Worm (Caenorhabditis elegans) whole organism, mixed stage, embryonic: Measurements from ENCODE around the gene D1086.2.

Experiments used
- M03D4.4 ChIP-seq: sonication (generic microtip); optimal IDR thresholded peaks from 2 replicates; lab custom pipeline; 2017; ENCODE audit warnings: mild to moderate bottlenecking, missing genetic modification characterization, missing compliant biosample characterization
- bed-3 ChIP-seq: fragments of 200-800 bp; sonication (Bioruptor generic); optimal IDR thresholded peaks from 3 replicates; lab custom pipeline; 2018; ENCODE audit warnings: mild to moderate bottlenecking, missing genetic modification characterization, moderate library complexity, missing compliant biosample characterization
- blmp-1 ChIP-seq: fragments of 150-350 bp; optimal IDR thresholded peaks from 2 replicates; lab custom pipeline; 2014; ENCODE audit warnings: missing biosample characterization, missing genetic modification characterization
- ceh-39 ChIP-seq: fragments of 150-350 bp; optimal IDR thresholded peaks from 2 replicates; lab custom pipeline; 2014; ENCODE audit warnings: missing biosample characterization, missing genetic modification characterization
- ceh-43 ChIP-seq: fragments of 200-800 bp; sonication (Bioruptor generic); optimal IDR thresholded peaks from 2 replicates; lab custom pipeline; 2018; ENCODE audit warnings: mild to moderate bottlenecking, missing genetic modification characterization, moderate library complexity, missing compliant biosample characterization
- ces-1 ChIP-seq: fragments of 150-350 bp; optimal IDR thresholded peaks from 2 replicates; lab custom pipeline; 2014; ENCODE audit warnings: missing biosample characterization, missing genetic modification reagents, missing genetic modification characterization
- cnd-1 ChIP-seq: fragments of 200-800 bp; sonication (Bioruptor generic); optimal IDR thresholded peaks from 2 replicates; lab custom pipeline; 2018; ENCODE audit warnings: mild to moderate bottlenecking, missing genetic modification characterization, missing compliant biosample characterization
- drap-1 ChIP-seq: fragments of 200-800 bp; sonication (Bioruptor generic); optimal IDR thresholded peaks from 3 replicates; lab custom pipeline; 2018; ENCODE audit warnings: mild to moderate bottlenecking, missing genetic modification characterization, missing compliant biosample characterization
- elt-1 ChIP-seq: sonication (generic microtip); optimal IDR thresholded peaks from 2 replicates; lab custom pipeline; 2017; ENCODE audit warnings: missing genetic modification characterization, mild to moderate bottlenecking, missing compliant biosample characterization, antibody characterized with exemption, moderate library complexity, borderline replicate concordance; ENCODE audit not compliant: insufficient read depth
- elt-3 ChIP-seq: fragments of 150-350 bp; optimal IDR thresholded peaks from 2 replicates; lab custom pipeline; 2014; ENCODE audit warnings: missing biosample characterization, missing genetic modification characterization
- flh-1 ChIP-seq: fragments of 200-800 bp; sonication (Bioruptor generic); optimal IDR thresholded peaks from 2 replicates; lab custom pipeline; 2018; ENCODE audit warnings: mild to moderate bottlenecking, missing genetic modification characterization, moderate library complexity, missing compliant biosample characterization
- hlh-1 ChIP-seq: fragments of 150-350 bp; optimal IDR thresholded peaks from 2 replicates; lab custom pipeline; 2014; ENCODE audit warnings: missing biosample characterization, missing genetic modification reagents, missing genetic modification characterization
- lin-13 ChIP-seq: fragments of 150-350 bp; optimal IDR thresholded peaks from 2 replicates; lab custom pipeline; 2014; ENCODE audit warnings: missing biosample characterization, missing genetic modification characterization
- lsy-2 ChIP-seq: fragments of 150-350 bp; optimal IDR thresholded peaks from 2 replicates; lab custom pipeline; 2014; ENCODE audit warnings: missing biosample characterization, missing genetic modification characterization
- mab-5 ChIP-seq: fragments of 150-350 bp; optimal IDR thresholded peaks from 2 replicates; lab custom pipeline; 2014; ENCODE audit warnings: missing biosample characterization, missing genetic modification characterization
- mep-1 ChIP-seq: fragments of 150-350 bp; optimal IDR thresholded peaks from 2 replicates; lab custom pipeline; 2017; ENCODE audit warnings: missing biosample characterization, missing genetic modification reagents, missing genetic modification characterization, inconsistent platforms
- mls-2 ChIP-seq: sonication (generic microtip); optimal IDR thresholded peaks from 2 replicates; lab custom pipeline; 2016; ENCODE audit warnings: mild to moderate bottlenecking, missing genetic modification characterization, moderate library complexity, missing compliant biosample characterization
- nhr-12 ChIP-seq: fragments of 150-350 bp; optimal IDR thresholded peaks from 2 replicates; lab custom pipeline; 2014; ENCODE audit warnings: missing biosample characterization, missing genetic modification characterization
- nhr-2 ChIP-seq: fragments of 150-350 bp; optimal IDR thresholded peaks from 2 replicates; lab custom pipeline; 2014; ENCODE audit warnings: missing biosample characterization, missing genetic modification characterization
- nhr-76 ChIP-seq: sonication (generic microtip); optimal IDR thresholded peaks from 2 replicates; lab custom pipeline; 2017; ENCODE audit warnings: missing biosample characterization, missing genetic modification characterization
- pha-4 ChIP-seq: fragments of 150-350 bp; optimal IDR thresholded peaks from 2 replicates; lab custom pipeline; 2018; ENCODE audit warnings: missing biosample characterization, missing genetic modification reagents, missing genetic modification characterization
- sem-2 ChIP-seq: fragments of 200-800 bp; sonication (Bioruptor generic); optimal IDR thresholded peaks from 2 replicates; lab custom pipeline; 2018; ENCODE audit warnings: mild to moderate bottlenecking, missing genetic modification characterization, missing compliant biosample characterization
- snpc-4 ChIP-seq: fragments of 150-350 bp; optimal IDR thresholded peaks from 2 replicates; lab custom pipeline; 2014; ENCODE audit warnings: missing biosample characterization, missing genetic modification characterization
- sptf-1 ChIP-seq: sonication (generic microtip); optimal IDR thresholded peaks from 2 replicates; lab custom pipeline; 2017; ENCODE audit warnings: mild to moderate bottlenecking, missing genetic modification characterization, moderate library complexity, missing compliant biosample characterization
- tbx-8 ChIP-seq: fragments of 200-800 bp; sonication (Bioruptor generic); optimal IDR thresholded peaks from 2 replicates; lab custom pipeline; 2018; ENCODE audit warnings: mild to moderate bottlenecking, missing genetic modification characterization, moderate library complexity, missing compliant biosample characterization
- unc-120 ChIP-seq: sonication (generic microtip); optimal IDR thresholded peaks from 2 replicates; lab custom pipeline; 2017; ENCODE audit warnings: missing genetic modification characterization, missing compliant biosample characterization; ENCODE audit not compliant: poor library complexity, severe bottlenecking
- unc-39 ChIP-seq: fragments of 150-350 bp; optimal IDR thresholded peaks from 2 replicates; lab custom pipeline; 2014; ENCODE audit warnings: missing biosample characterization, missing genetic modification characterization
- unc-62 ChIP-seq: fragments of 150-350 bp; optimal IDR thresholded peaks from 2 replicates; lab custom pipeline; 2014; ENCODE audit warnings: missing biosample characterization, missing genetic modification reagents, missing genetic modification characterization
- zip-8 ChIP-seq: fragments of 150-350 bp; optimal IDR thresholded peaks from 2 replicates; lab custom pipeline; 2014; ENCODE audit warnings: missing biosample characterization, missing genetic modification characterization
- ztf-11 ChIP-seq: fragments of 150-350 bp; optimal IDR thresholded peaks from 2 replicates; lab custom pipeline; 2014; ENCODE audit warnings: missing biosample characterization, missing genetic modification characterization

Gene D1086.2

DNA sequence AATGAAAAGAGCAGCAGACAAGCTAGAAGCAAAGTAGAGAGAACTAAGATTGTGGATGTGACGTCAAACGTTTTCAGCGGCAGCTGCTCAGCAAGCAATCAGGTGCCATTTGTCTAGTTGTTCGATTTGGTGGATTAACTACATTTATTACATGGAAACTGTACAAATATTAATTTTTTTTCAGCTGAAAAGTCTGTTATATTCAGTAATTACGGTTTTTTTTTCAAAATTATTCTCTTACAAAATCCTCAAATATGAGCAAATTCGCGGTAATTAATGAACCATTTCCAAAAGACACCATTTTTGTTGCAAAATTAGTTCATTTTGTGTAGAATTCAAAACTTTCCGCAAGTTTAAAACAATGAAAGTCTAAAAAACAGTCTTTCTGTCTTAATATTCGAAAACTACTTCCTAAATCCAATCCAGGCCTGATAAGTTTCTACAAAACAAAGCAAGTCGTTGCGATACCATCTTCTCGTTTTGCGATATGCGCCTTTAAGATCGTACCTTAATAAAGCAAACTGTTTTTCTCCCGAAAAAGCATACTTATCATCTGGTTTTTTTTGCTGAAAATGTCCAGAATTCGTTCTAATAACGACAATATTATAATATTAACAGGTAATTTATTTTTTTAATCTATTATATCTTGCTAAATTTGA lies 8.0 kb downstream of the D1086.2 start, which contains the start of the genes D1086.5 and him-5:
D1086.5 (minus strand) TSS at position 51 of the 659 bp plus-strand sequence.
him-5 (plus strand) TSS at position 118 of the 659 bp plus-strand sequence.
- TF ChIP-seq lsy-2 (no peak), unc-120 (tag; lab: Kevin White, UChicago) (no peak), drap-1 (GFP tag; lab: Kevin White, UChicago) (no peak), flh-1 (no peak)

DNA sequence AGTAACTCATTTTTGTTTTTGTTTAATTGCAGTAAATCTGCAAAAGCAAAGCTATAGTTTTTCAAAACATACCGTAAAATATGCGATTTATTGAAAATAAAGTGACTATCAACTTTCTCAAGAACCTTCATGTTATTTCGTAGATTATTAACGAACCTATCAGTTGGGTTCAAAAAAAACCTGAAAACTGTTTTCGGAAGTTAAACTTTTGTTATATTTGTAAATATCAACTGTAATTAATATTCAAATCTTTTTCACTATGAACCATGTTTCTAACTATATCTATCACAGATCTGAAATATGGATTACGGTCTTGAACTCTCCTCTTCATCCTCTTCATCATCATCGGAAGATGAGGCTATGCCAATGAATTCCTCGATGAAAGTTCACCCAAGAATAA lies 10.4 kb downstream of the D1086.2 start, which contains the start of gene D1086.19:
D1086.19 (plus strand) TSS at position 301 of the 400 bp plus-strand sequence.
- TF ChIP-seq sem-2 (GFP tag; lab: Kevin White, UChicago), result no peak
- no peak for TF ChIP-seq elt-3
- no peak for TF ChIP-seq bed-3
- TF ChIP-seq ceh-43 (GFP tag; lab: Kevin White, UChicago), result no peak
- no peak for TF ChIP-seq pha-4 (tag; lab: Kevin White, UChicago)
- TF ChIP-seq ztf-11 (tag; lab: Kevin White, UChicago), result no peak
- no peak for TF ChIP-seq snpc-4 (tag; lab: Kevin White, UChicago)
- no peak for TF ChIP-seq elt-1 (tag; lab: Kevin White, UChicago)
- no peak for TF ChIP-seq lin-13
- no peak for TF ChIP-seq drap-1 (GFP tag; lab: Kevin White, UChicago)
- no peak for TF ChIP-seq unc-120 (tag; lab: Kevin White, UChicago)
- no peak for TF ChIP-seq nhr-2 (tag; lab: Kevin White, UChicago)
- no peak for TF ChIP-seq tbx-8 (GFP tag; lab: Kevin White, UChicago)
- TF ChIP-seq unc-62 (GFP tag; lab: Kevin White, UChicago), result no peak
- no peak for TF ChIP-seq zip-8 (tag; lab: Kevin White, UChicago)
- TF ChIP-seq M03D4.4 (tag; lab: Kevin White, UChicago), result no peak
- no peak for TF ChIP-seq mab-5 (tag; lab: Kevin White, UChicago)
- TF ChIP-seq nhr-76 (tag; lab: Kevin White, UChicago), result no peak
- TF ChIP-seq nhr-12 (tag; lab: Kevin White, UChicago), result no peak

DNA sequence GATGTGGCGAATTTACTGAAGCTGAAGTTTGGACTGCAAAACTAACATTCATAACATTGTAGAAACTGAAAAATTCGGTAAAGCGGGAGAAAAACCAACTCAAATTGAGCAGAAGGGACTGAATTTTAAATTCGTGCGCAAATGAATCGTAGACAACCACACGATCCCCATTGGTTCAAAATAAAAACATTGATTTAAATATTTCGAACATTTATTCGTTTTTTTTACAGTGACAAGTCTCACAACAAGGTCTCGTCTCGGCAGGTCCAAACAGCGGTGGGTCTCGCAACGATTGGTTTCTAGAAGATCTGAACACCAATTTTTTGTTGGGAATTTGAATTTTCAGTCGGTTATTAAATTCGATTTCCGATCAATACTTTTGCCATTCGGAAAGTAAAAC lies 12.9 kb downstream of the D1086.2 start, which contains the start of gene D1086.18:
D1086.18 (plus strand) TSS at position 301 of the 400 bp plus-strand sequence.
- TF ChIP-seq blmp-1, result no peak
- no peak for TF ChIP-seq mep-1
- no peak for TF ChIP-seq tbx-8 (GFP tag; lab: Kevin White, UChicago)
- no peak for TF ChIP-seq sptf-1 (tag; lab: Kevin White, UChicago)
- no peak for TF ChIP-seq zip-8 (tag; lab: Kevin White, UChicago)
- TF ChIP-seq cnd-1 (tag; lab: Kevin White, UChicago), result no peak
- no peak for TF ChIP-seq mls-2 (tag; lab: Kevin White, UChicago)
- no peak for TF ChIP-seq unc-120 (tag; lab: Kevin White, UChicago)
- no peak for TF ChIP-seq nhr-12 (tag; lab: Kevin White, UChicago)
- TF ChIP-seq unc-39 (tag; lab: Kevin White, UChicago), result no peak
- no peak for TF ChIP-seq lin-13
- TF ChIP-seq mab-5 (tag; lab: Kevin White, UChicago), result no peak
- TF ChIP-seq, all 35 proteins: peak for 0

DNA sequence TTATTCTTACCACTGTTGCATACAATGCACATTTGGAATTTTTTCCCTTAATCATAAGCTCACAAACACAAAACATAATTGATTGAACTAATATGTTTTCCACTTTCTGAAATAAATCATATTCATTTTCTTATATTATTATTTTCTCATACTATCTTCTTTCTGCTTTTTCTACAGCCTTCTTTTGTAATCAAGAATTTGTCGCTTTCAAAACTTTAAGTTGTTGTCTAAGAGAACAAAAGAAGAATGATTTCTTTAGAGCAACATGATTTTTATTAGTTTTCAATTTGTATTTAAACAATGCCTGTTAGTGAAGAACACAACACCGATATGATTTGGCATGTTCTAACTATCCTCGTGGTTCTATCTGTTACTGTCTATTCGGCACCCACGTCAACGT lies 14.5 kb downstream of the D1086.2 start, which contains the start of gene D1086.7:
D1086.7 (plus strand) TSS at position 301 of the 400 bp plus-strand sequence.
- no peak for TF ChIP-seq elt-1 (tag; lab: Kevin White, UChicago)
- TF ChIP-seq ces-1, result no peak
- TF ChIP-seq bed-3, result no peak
- no peak for TF ChIP-seq zip-8 (tag; lab: Kevin White, UChicago)
- TF ChIP-seq sptf-1 (tag; lab: Kevin White, UChicago), result no peak
- TF ChIP-seq tbx-8 (GFP tag; lab: Kevin White, UChicago), result no peak
- no peak for TF ChIP-seq lin-13
- TF ChIP-seq M03D4.4 (tag; lab: Kevin White, UChicago), result no peak
- no peak for TF ChIP-seq drap-1 (GFP tag; lab: Kevin White, UChicago)
- no peak for TF ChIP-seq pha-4 (tag; lab: Kevin White, UChicago)
- no peak for TF ChIP-seq snpc-4 (tag; lab: Kevin White, UChicago)
- TF ChIP-seq ceh-39 (tag; lab: Kevin White, UChicago), result no peak
- no peak for TF ChIP-seq cnd-1 (tag; lab: Kevin White, UChicago)
- no peak for TF ChIP-seq unc-39 (tag; lab: Kevin White, UChicago)
- no peak for TF ChIP-seq mep-1
- TF ChIP-seq hlh-1 (tag; lab: Kevin White, UChicago), result no peak
- no peak for TF ChIP-seq sem-2 (GFP tag; lab: Kevin White, UChicago)
- TF ChIP-seq lsy-2, result no peak
